Worm (Caenorhabditis elegans): ENCODE data around the gene nhr-4.
"Not testable (repeated sequence)": the region's sequence is repeated elsewhere in the genome, so short reads cannot be mapped to it uniquely, and the experiment has no call there.

The nhr-4 gene

DNA sequence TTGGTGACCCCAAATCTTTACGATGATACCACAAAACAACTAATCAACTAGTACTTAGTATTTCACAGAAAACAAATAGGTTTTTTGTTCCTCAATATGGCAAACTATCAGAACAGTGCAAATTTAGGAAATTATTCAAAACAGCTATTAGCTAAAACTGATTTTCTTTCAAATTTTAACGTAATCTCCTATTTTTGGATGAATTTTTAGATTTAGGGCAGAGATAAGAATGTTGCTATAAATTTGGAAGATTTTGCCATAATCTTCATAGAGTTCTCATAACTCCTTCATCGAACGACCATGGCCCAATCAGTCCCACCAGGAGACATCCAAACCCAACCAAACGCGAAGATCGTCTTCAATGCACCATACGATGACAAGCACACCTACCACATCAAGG is 41.8 kb upstream of the nhr-4 start, which contains the start of gene msp-10:
Gene msp-10 (plus strand): TSS at position 301 of the 400 bp plus-strand sequence.
- not testable (repeated sequence) for TF ChIP-seq ceh-6 (GFP tag; optimal IDR thresholded peaks at IDR 0.05); hlh-15 (tag; optimal IDR thresholded peaks at IDR 0.05); F13H6.1 (tag; optimal IDR thresholded peaks at IDR 0.05)

DNA sequence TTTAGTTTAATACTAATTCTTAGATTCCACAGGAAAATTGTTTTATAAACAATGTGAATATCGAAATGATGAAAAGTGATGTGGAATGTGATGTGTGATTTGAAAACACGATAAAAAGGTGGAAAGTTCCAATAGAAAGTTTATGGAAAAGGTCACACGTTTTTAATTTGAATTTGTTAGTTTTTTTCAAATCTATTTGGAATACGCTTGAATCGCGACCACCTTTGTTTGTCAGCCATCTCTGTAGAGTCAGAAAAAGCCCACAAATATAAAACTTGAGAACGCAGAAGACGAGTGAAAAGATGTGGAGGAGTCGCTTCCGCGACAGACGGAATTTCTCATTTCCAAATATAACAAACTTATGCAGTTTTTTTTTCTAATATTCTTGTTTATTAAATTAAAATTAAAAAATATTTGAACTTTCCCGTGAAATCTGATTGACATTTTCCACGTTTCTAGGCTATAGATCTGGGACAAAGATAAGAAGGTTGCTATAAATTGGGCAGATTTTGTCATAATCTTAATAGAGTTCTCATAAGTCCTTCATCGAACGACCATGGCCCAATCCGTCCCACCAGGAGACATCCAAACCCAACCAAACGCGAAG is 38.0 kb upstream of the nhr-4 start, which contains the start of the genes kin-24 and msp-56:
Gene kin-24 (minus strand): TSS at position 101 of the 607 bp plus-strand sequence.
Gene msp-56 (plus strand): TSS at position 557 of the 607 bp plus-strand sequence.
- TF ChIP-seq pag-3 (tag; optimal IDR thresholded peaks at IDR 0.05; ENCODE audit: borderline replicate concordance) (no peak), Y22D7AL.16 (tag; optimal IDR thresholded peaks at IDR 0.05) (no peak), ceh-14 (tag; optimal IDR thresholded peaks at IDR 0.05) (no peak), tbx-2 (tag; optimal IDR thresholded peaks at IDR 0.05) (no peak), dmd-4 (tag; optimal IDR thresholded peaks at IDR 0.05; ENCODE audit: borderline replicate concordance) (no peak), sdc-2 (tag; optimal IDR thresholded peaks at IDR 0.05) (no peak), tbx-7 (tag; optimal IDR thresholded peaks at IDR 0.05) (no peak), zip-5 (tag; optimal IDR thresholded peaks at IDR 0.05) (no peak), pha-2 (tag; optimal IDR thresholded peaks at IDR 0.05) (no peak), hlh-15 (tag; optimal IDR thresholded peaks at IDR 0.05) (no peak), ceh-48 (tag; optimal IDR thresholded peaks at IDR 0.05) (no peak), hlh-30 (tag; optimal IDR thresholded peaks at IDR 0.05; ENCODE audit: insufficient read depth) (no peak), rnt-1 (tag; optimal IDR thresholded peaks at IDR 0.05) (no peak)

DNA sequence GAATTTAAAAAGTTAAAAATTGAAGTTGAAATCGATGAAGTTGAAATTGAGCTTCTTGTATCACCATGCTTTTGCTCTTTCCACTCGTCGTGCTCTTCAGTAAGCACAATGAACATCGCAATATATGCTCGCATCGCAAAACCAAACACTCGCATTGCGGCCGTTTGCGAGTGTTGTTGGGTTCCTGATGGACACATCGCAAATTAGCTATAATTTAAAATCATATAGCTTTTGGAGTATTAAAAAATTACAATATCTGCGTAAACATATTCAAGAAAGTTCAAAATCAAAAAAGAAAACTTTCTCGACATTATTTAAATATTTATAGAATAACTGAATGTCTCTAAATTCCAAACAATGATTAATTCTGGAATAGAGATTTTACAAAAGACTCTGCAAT is 37.1 kb upstream of the nhr-4 start, which contains the start of gene K07F5.17:
Gene K07F5.17 (plus strand): TSS at position 301 of the 400 bp plus-strand sequence.
- TF ChIP-seq ahr-1 (tag; optimal IDR thresholded peaks at IDR 0.05): no peak
- no peak for TF ChIP-seq ceh-18 (tag; optimal IDR thresholded peaks at IDR 0.05)
- no peak for TF ChIP-seq sox-2 (GFP tag; IDR thresholded peaks at IDR 0.05)
- no peak for TF ChIP-seq ztf-16 (tag; optimal IDR thresholded peaks at IDR 0.05)
- TF ChIP-seq tbx-2 (tag; optimal IDR thresholded peaks at IDR 0.05): no peak
- TF ChIP-seq ceh-6 (GFP tag; optimal IDR thresholded peaks at IDR 0.05): no peak

DNA sequence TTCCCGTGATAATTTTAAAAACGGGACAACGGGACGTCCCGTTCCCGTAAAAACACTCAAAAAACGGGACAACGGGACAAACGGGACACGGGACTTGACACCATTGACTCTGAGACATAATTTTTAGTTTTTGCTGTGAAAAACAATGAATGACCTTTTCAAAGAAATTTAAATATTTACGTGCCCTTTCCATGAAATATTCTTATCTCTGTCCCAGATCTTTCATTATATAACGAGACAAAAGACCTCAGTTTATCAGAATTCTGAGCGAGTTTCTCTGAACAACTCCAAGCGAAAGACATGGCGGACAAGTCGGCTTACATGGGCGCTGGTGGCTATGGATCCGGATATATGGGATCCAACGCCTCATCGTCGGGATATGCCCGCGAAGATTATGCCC is 35.4 kb upstream of the nhr-4 start, which contains the start of gene nspd-2:
Gene nspd-2 (plus strand): TSS at position 301 of the 400 bp plus-strand sequence.
- TF ChIP-seq K02D7.2 (tag; optimal IDR thresholded peaks at IDR 0.05) (no peak), fkh-10 (GFP tag; optimal IDR thresholded peaks at IDR 0.05) (no peak), rnt-1 (tag; optimal IDR thresholded peaks at IDR 0.05) (no peak), Y22D7AL.16 (tag; optimal IDR thresholded peaks at IDR 0.05) (no peak), ceh-22 (tag; optimal IDR thresholded peaks at IDR 0.05) (no peak), K09A11.1 (tag; optimal IDR thresholded peaks at IDR 0.05; ENCODE audit: insufficient read depth) (no peak), ceh-31 (tag; optimal IDR thresholded peaks at IDR 0.05) (no peak), dmd-4 (tag; optimal IDR thresholded peaks at IDR 0.05; ENCODE audit: borderline replicate concordance) (no peak), nhr-232 (tag; optimal IDR thresholded peaks at IDR 0.05) (no peak), lim-6 (tag; optimal IDR thresholded peaks at IDR 0.05) (no peak)

DNA sequence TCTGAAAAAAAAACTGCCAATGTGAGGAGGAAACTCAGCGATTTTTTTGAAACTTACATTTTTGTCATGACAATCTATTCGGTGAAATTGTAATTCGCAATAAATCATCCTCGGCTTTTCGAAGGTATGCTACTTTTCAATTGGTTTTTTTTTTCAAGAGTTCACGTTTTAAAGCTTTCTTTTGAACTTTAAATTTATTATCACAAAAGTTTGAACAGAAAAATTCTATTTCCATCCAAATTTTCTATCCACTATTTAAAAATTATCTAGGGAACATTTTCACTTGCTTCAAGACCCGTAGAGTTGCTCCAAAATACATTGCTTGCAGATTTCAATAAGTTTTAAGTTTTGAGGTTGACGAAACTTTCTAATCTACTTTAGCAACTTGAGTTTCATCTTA is 32.6 kb upstream of the nhr-4 start, which contains the start of gene K07F5.6:
Gene K07F5.6 (minus strand): TSS at position 101 of the 400 bp plus-strand sequence.
- no peak for TF ChIP-seq gmeb-2 (tag; optimal IDR thresholded peaks at IDR 0.05)
- no peak for TF ChIP-seq K09A11.1 (tag; optimal IDR thresholded peaks at IDR 0.05; ENCODE audit: insufficient read depth)
- no peak for TF ChIP-seq ceh-45 (GFP tag; IDR thresholded peaks at IDR 0.05)
- TF ChIP-seq pat-9 (tag; optimal IDR thresholded peaks at IDR 0.05): no peak
- no peak for TF ChIP-seq ets-4 (tag; optimal IDR thresholded peaks at IDR 0.05)
- no peak for TF ChIP-seq Y22D7AL.16 (tag; optimal IDR thresholded peaks at IDR 0.05)
- TF ChIP-seq unc-86 (tag; optimal IDR thresholded peaks at IDR 0.05): no peak
- no peak for TF ChIP-seq lin-11 (tag; optimal IDR thresholded peaks at IDR 0.05)
- no peak for TF ChIP-seq npax-4 (tag; optimal IDR thresholded peaks at IDR 0.05)
- no peak for TF ChIP-seq ama-1 (optimal IDR thresholded peaks at IDR 0.05)
